Fruit fly (Drosophila melanogaster) whole organism, embryonic: ENCODE results near the gene pyd.

Experiments used
- BEAF-32 ChIP-seq: fragments of 200-800 bp; sonication (Bioruptor generic); optimal IDR thresholded peaks from 3 replicates; lab custom pipeline; 2017; ENCODE audit warnings: missing biosample characterization, missing genetic modification characterization, mild to moderate bottlenecking, moderate library complexity, missing genetic modification reagents
- Bdp1 ChIP-seq: fragments of 200-800 bp; sonication (Bioruptor generic); optimal IDR thresholded peaks from 3 replicates; lab custom pipeline; 2016; ENCODE audit warnings: missing biosample characterization, missing genetic modification characterization
- Blimp-1 ChIP-seq: fragments of 200-800 bp; sonication (Bioruptor generic); optimal IDR thresholded peaks from 3 replicates; lab custom pipeline; 2018; ENCODE audit warnings: missing biosample characterization, missing genetic modification characterization, mild to moderate bottlenecking, moderate library complexity, missing genetic modification reagents
- CG10274 ChIP-seq: fragments of 200-800 bp; sonication (Bioruptor generic); optimal IDR thresholded peaks from 3 replicates; lab custom pipeline; 2017; ENCODE audit warnings: missing biosample characterization, mild to moderate bottlenecking, missing genetic modification characterization
- CG10366 ChIP-seq: fragments of 200-800 bp; sonication (Bioruptor generic); IDR thresholded peaks from 2 replicates; pipeline ENCODE4 v1.3.6; 2022; ENCODE audit warnings: missing biosample characterization, missing genetic modification characterization
- CG10462 ChIP-seq: fragments of 200-800 bp; sonication (Bioruptor generic); optimal IDR thresholded peaks from 2 replicates; lab custom pipeline; 2016; ENCODE audit warnings: missing biosample characterization, missing genetic modification characterization
- CG13894 ChIP-seq: fragments of 200-800 bp; sonication (Bioruptor generic); optimal IDR thresholded peaks from 3 replicates; lab custom pipeline; 2018; ENCODE audit warnings: missing biosample characterization, mild to moderate bottlenecking, missing genetic modification characterization, moderate library complexity
- CG14965 ChIP-seq: fragments of 200-800 bp; sonication (Bioruptor generic); optimal IDR thresholded peaks from 2 replicates; lab custom pipeline; 2016; ENCODE audit warnings: missing biosample characterization, missing genetic modification characterization, borderline replicate concordance
- CG16813 ChIP-seq: fragments of 200-800 bp; sonication (Bioruptor generic); IDR thresholded peaks from 3 replicates; pipeline ENCODE4 v1.3.6; 2022; ENCODE audit warnings: missing biosample characterization, missing genetic modification characterization; ENCODE audit not compliant: partially characterized antibody
- CG16863 ChIP-seq: fragments of 200-800 bp; sonication (Bioruptor generic); optimal IDR thresholded peaks from 3 replicates; lab custom pipeline; 2016; ENCODE audit warnings: missing biosample characterization, missing genetic modification characterization
- CG17359 ChIP-seq: fragments of 200-800 bp; sonication (Bioruptor generic); optimal IDR thresholded peaks from 3 replicates; lab custom pipeline; 2018; ENCODE audit warnings: missing biosample characterization, mild to moderate bottlenecking, missing genetic modification characterization, moderate library complexity
- CG17802 ChIP-seq: fragments of 200-800 bp; sonication (Bioruptor generic); optimal IDR thresholded peaks from 2 replicates; lab custom pipeline; 2018; ENCODE audit warnings: missing biosample characterization, mild to moderate bottlenecking, missing genetic modification characterization, moderate library complexity
- CG42726 ChIP-seq: fragments of 200-800 bp; sonication (Bioruptor generic); IDR thresholded peaks from 2 replicates; pipeline ENCODE4 v1.3.6; 2022; ENCODE audit warnings: missing biosample characterization, missing genetic modification characterization; ENCODE audit not compliant: partially characterized antibody
- CG4404 ChIP-seq: fragments of 200-800 bp; sonication (Bioruptor generic); IDR thresholded peaks from 2 replicates; pipeline ENCODE4 v1.3.6; 2022; ENCODE audit warnings: missing biosample characterization, missing genetic modification characterization
- CG6791 ChIP-seq: fragments of 200-800 bp; sonication (Bioruptor generic); IDR thresholded peaks from 3 replicates; pipeline ENCODE4 v1.3.6; 2022; ENCODE audit warnings: missing biosample characterization, missing genetic modification characterization; ENCODE audit not compliant: partially characterized antibody
- CG7357 ChIP-seq: fragments of 200-800 bp; sonication (Bioruptor generic); IDR thresholded peaks from 3 replicates; pipeline ENCODE4 v1.3.6; 2022; ENCODE audit warnings: missing biosample characterization, missing genetic modification characterization
- CG7556 ChIP-seq: fragments of 200-800 bp; sonication (Bioruptor generic); optimal IDR thresholded peaks from 2 replicates; lab custom pipeline; 2017; ENCODE audit warnings: missing biosample characterization, mild to moderate bottlenecking, missing genetic modification characterization
- CG7963 ChIP-seq: fragments of 200-800 bp; sonication (Bioruptor generic); IDR thresholded peaks from 3 replicates; pipeline ENCODE4 v1.3.6; 2022; ENCODE audit warnings: missing biosample characterization, missing genetic modification characterization; ENCODE audit not compliant: partially characterized antibody
- CG8281 ChIP-seq: fragments of 200-800 bp; sonication (Bioruptor generic); optimal IDR thresholded peaks from 2 replicates; lab custom pipeline; 2018; ENCODE audit warnings: missing biosample characterization, mild to moderate bottlenecking, missing genetic modification characterization, moderate library complexity
- CG8290 ChIP-seq, 3 experiments: fragments of 200-800 bp; sonication (Bioruptor generic); optimal IDR thresholded peaks; 2 replicates each; lab custom pipeline; 2016 to 2019; ENCODE audit warnings: missing biosample characterization in 3 of 3, missing genetic modification characterization in 3 of 3, mild to moderate bottlenecking in 2 of 3, moderate library complexity in 1 of 3
- CTCF ChIP-seq: fragments of 200-800 bp; sonication (Bioruptor generic); optimal IDR thresholded peaks from 2 replicates; lab custom pipeline; 2017; ENCODE audit warnings: missing biosample characterization, mild to moderate bottlenecking, missing genetic modification characterization, moderate library complexity
- Doc3 ChIP-seq: fragments of 200-800 bp; sonication (Bioruptor generic); IDR thresholded peaks from 3 replicates; pipeline ENCODE4 v1.3.6; 2022; ENCODE audit warnings: missing biosample characterization, missing genetic modification characterization; ENCODE audit not compliant: partially characterized antibody
- Ets65A ChIP-seq: fragments of 200-800 bp; sonication (Bioruptor generic); peaks from one replicate; lab custom pipeline; 2016; ENCODE audit warnings: missing biosample characterization, missing genetic modification characterization
- Pdp1 ChIP-seq, 2 experiments: fragments of 200-800 bp; sonication (Bioruptor generic); optimal IDR thresholded peaks; 3 replicates each; lab custom pipeline; 2016; ENCODE audit warnings: missing biosample characterization in 2 of 2, missing genetic modification characterization in 2 of 2, mild to moderate bottlenecking in 1 of 2, moderate library complexity in 1 of 2
- Scr ChIP-seq: fragments of 200-800 bp; sonication (Bioruptor generic); IDR thresholded peaks from 2 replicates; pipeline ENCODE4 v1.3.6; 2022; ENCODE audit warnings: missing biosample characterization, missing genetic modification characterization; ENCODE audit not compliant: partially characterized antibody
- Six4 ChIP-seq: fragments of 200-800 bp; sonication (Bioruptor generic); optimal IDR thresholded peaks from 2 replicates; lab custom pipeline; 2016; ENCODE audit warnings: missing biosample characterization, missing genetic modification characterization
- Sox102F ChIP-seq: fragments of 200-800 bp; sonication (Bioruptor generic); optimal IDR thresholded peaks from 2 replicates; lab custom pipeline; 2018; ENCODE audit warnings: missing biosample characterization, mild to moderate bottlenecking, missing genetic modification characterization, moderate library complexity
- amos ChIP-seq: fragments of 200-800 bp; sonication (Bioruptor generic); IDR thresholded peaks from 2 replicates; pipeline ENCODE4 v1.3.6; 2022; ENCODE audit warnings: missing biosample characterization, missing genetic modification characterization; ENCODE audit not compliant: partially characterized antibody
- ci ChIP-seq: fragments of 200-800 bp; sonication (Bioruptor generic); IDR thresholded peaks from 3 replicates; pipeline ENCODE4 v1.3.6; 2022; ENCODE audit warnings: missing biosample characterization, missing genetic modification characterization
- eve ChIP-seq, 2 experiments: fragments of >200 bp; optimal IDR thresholded peaks; 2 replicates each; lab custom pipeline; 2017; ENCODE audit warnings: missing biosample characterization in 2 of 2, missing genetic modification characterization in 2 of 2
- gce ChIP-seq: fragments of 200-800 bp; sonication (Bioruptor generic); IDR thresholded peaks from 3 replicates; pipeline ENCODE4 v1.3.6; 2022; ENCODE audit warnings: missing biosample characterization, missing genetic modification characterization
- gem ChIP-seq: fragments of 200-800 bp; sonication (Bioruptor generic); optimal IDR thresholded peaks from 2 replicates; lab custom pipeline; 2019; ENCODE audit warnings: missing biosample characterization, mild to moderate bottlenecking, missing genetic modification characterization, moderate library complexity
- kni ChIP-seq: fragments of 200-800 bp; sonication (Bioruptor generic); optimal IDR thresholded peaks from 3 replicates; lab custom pipeline; 2017; ENCODE audit warnings: mild to moderate bottlenecking, missing biosample characterization, missing genetic modification reagents, missing genetic modification characterization
- knrl ChIP-seq: fragments of 200-800 bp; sonication (Bioruptor generic); IDR thresholded peaks from 3 replicates; pipeline ENCODE4 v1.3.6; 2022; ENCODE audit warnings: missing biosample characterization, missing genetic modification characterization; ENCODE audit not compliant: partially characterized antibody
- luna ChIP-seq: fragments of 200-800 bp; sonication (Bioruptor generic); optimal IDR thresholded peaks from 2 replicates; lab custom pipeline; 2016; ENCODE audit warnings: missing biosample characterization, missing genetic modification characterization
- mld ChIP-seq: fragments of 200-800 bp; sonication (Bioruptor generic); IDR thresholded peaks from 3 replicates; pipeline ENCODE4 v1.3.6; 2022; ENCODE audit warnings: missing biosample characterization, missing genetic modification characterization; ENCODE audit not compliant: partially characterized antibody
- nerfin-2 ChIP-seq: fragments of 200-800 bp; sonication (Bioruptor generic); IDR thresholded peaks from 2 replicates; pipeline ENCODE4 v1.3.6; 2022; ENCODE audit warnings: missing biosample characterization, missing genetic modification characterization; ENCODE audit not compliant: partially characterized antibody
- peb ChIP-seq: fragments of 200-800 bp; sonication (Bioruptor generic); IDR thresholded peaks from 2 replicates; pipeline ENCODE4 v1.3.6; 2022; ENCODE audit warnings: missing biosample characterization, missing genetic modification characterization
- rib ChIP-seq: fragments of 200-800 bp; sonication (Bioruptor generic); IDR thresholded peaks from 2 replicates; pipeline ENCODE4 v1.3.6; 2022; ENCODE audit warnings: missing biosample characterization, missing genetic modification characterization
- sens ChIP-seq: fragments of 200-800 bp; sonication (Bioruptor generic); peaks from one replicate; lab custom pipeline; 2016; ENCODE audit warnings: missing biosample characterization, missing genetic modification characterization
- so ChIP-seq: fragments of 200-800 bp; sonication (Bioruptor generic); IDR thresholded peaks from 3 replicates; pipeline ENCODE4 v1.3.6; 2022; ENCODE audit warnings: missing biosample characterization, missing genetic modification characterization
- tap ChIP-seq: fragments of 200-800 bp; optimal IDR thresholded peaks from 3 replicates; lab custom pipeline; 2019; ENCODE audit warnings: missing biosample characterization, mild to moderate bottlenecking, missing genetic modification characterization, moderate library complexity
- trem ChIP-seq: fragments of 200-800 bp; optimal IDR thresholded peaks from 3 replicates; lab custom pipeline; 2019; ENCODE audit warnings: missing biosample characterization, mild to moderate bottlenecking, missing genetic modification characterization, moderate library complexity
- trh ChIP-seq: fragments of 200-800 bp; sonication (Bioruptor generic); optimal IDR thresholded peaks from 2 replicates; lab custom pipeline; 2016; ENCODE audit warnings: missing biosample characterization, missing genetic modification characterization
- vvl ChIP-seq: fragments of 200-800 bp; sonication (Bioruptor generic); IDR thresholded peaks from 2 replicates; pipeline ENCODE4 v1.3.6; 2022; ENCODE audit warnings: missing biosample characterization, missing genetic modification characterization

Gene pyd

DNA sequence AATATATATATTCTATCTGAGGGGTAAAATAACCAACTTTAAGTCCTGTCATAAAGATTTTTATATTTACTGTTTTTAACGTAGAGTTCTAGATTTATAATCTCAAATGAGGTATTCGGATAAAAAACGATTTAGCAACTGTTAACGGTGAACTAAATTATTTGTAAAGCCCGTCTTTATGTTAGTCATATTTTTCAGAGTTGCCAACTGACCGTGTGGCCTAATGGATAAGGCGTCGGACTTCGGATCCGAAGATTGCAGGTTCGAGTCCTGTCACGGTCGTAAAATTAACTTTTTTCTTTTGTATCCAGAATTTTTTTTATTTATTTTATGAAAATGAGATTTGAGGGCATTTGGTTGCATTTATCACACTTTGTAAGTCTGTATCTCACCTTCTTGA is 70.0 kb downstream of the pyd start:
- TF ChIP-seq knrl, result 0 out of 3 replicates have a peak, but pooled peaks have one; percentile 15
- peak; percentile 79; the same call in 1 of the 2 replicates for TF ChIP-seq amos
- TF ChIP-seq CG8281, result no peak
- no peak for TF ChIP-seq CG7556 (GFP tag; lab: Kevin White, UChicago)
- peak in 1 of 2 experiments; percentile 5 for TF ChIP-seq eve (GFP tag; optimal IDR thresholded peaks at IDR 0.05; lab: Kevin White, UChicago)
- TF ChIP-seq sens (GFP tag; lab: Kevin White, UChicago), result peak; percentile 8
- TF ChIP-seq CG13894 (tag; lab: Kevin White, UChicago), result peak; percentile 68
- peak; percentile 47; the same call in 1 of the 3 replicates for TF ChIP-seq mld
- TF ChIP-seq CG7963 (GFP tag; lab: Robert Waterston, UW), result peak; percentile 5; the same call in 1 of the 3 replicates
- TF ChIP-seq luna (GFP tag; lab: Kevin White, UChicago), result no peak
- peak; percentile 93 for TF ChIP-seq CG8290 (GFP tag; optimal IDR thresholded peaks at IDR 0.05; lab: Kevin White, UChicago)
- TF ChIP-seq CG8290 (tag; optimal IDR thresholded peaks at IDR 0.05; lab: Kevin White, UChicago), result peak in 1 of 2 experiments; percentile 80
- TF ChIP-seq CG6791 (GFP tag; lab: Robert Waterston, UW), result peak; percentile 84
- peak; percentile 53 for TF ChIP-seq Scr (GFP tag; lab: Robert Waterston, UW)
- peak; percentile 97 for TF ChIP-seq Bdp1 (GFP tag; lab: Kevin White, UChicago)
- peak; percentile 44; the same call in 1 of the 2 replicates for TF ChIP-seq nerfin-2 (GFP tag; lab: Robert Waterston, UW)
- TF ChIP-seq CG17802 (tag; lab: Kevin White, UChicago), result no peak
- TF ChIP-seq CG42726 (GFP tag; lab: Robert Waterston, UW), result peak; percentile 54; the same call in 1 of the 2 replicates
- TF ChIP-seq CG16813 (GFP tag; lab: Robert Waterston, UW), result peak; percentile 71

DNA sequence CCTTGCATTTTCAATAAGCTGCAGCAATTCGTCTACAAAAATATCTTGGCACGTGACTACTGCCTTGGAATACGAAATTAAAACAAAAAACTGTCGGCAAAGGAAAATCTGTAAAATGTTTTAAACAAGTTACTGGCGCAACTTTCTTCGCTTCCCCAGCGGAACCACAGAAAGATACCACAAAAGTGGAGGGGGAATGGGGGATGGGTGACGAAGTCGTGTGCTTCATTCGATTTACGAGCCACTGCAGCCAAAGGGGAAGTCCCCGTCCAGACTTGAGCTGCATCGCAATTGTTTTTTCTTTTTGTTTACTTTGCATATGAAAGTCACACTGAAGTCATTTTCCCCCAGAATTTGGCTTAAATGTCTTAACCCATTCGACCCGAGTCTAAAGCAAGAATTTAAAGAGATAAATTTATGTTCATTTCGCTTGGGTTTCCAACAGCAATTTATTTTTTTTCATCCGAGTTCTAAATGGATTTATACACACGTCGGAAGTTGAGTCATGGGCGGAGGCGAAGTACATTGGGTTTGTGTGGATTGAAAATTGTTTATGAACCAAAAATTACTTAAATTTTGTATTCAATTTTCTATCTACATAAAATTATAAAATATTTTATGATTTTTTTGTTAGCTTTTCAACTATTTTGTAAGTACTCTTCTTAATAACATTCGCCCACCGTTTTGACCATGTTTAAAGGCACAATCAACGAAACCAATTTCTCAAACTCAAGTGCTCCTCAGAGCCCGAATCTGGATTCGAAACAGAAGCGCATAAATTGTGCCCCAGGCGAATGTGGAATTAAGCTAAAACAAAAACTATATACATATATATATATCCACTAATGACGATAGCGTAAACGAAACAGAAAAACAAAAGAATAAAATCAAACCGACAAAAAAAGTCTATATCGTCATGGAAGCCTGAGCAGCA is 71.3 kb downstream of the pyd start:
- TF ChIP-seq CG10462 (GFP tag; lab: Kevin White, UChicago), result no peak
- TF ChIP-seq rib (GFP tag; lab: Robert Waterston, UW), result no peak
- peak; percentile 84 for TF ChIP-seq kni (GFP tag; lab: Kevin White, UChicago)
- TF ChIP-seq CG10274 (GFP tag; lab: Kevin White, UChicago), result no peak
- TF ChIP-seq vvl (GFP tag; lab: Robert Waterston, UW), result peak; percentile 23; the same call in 1 of the 2 replicates
- TF ChIP-seq Pdp1 (GFP tag; optimal IDR thresholded peaks at IDR 0.05; lab: Kevin White, UChicago), result no peak
- TF ChIP-seq CG6791 (GFP tag; lab: Robert Waterston, UW), result 0 out of 3 replicates have a peak, but pooled peaks have one; percentile 9
- peak; percentile 55 for TF ChIP-seq Blimp-1 (GFP tag; lab: Kevin White, UChicago)
- TF ChIP-seq Doc3 (GFP tag; lab: Robert Waterston, UW), result no peak
- peak; percentile 40 for TF ChIP-seq Ets65A (GFP tag; lab: Kevin White, UChicago)
- 0 out of 3 replicates have a peak, but pooled peaks have one; percentile 24 for TF ChIP-seq ci (GFP tag; lab: Robert Waterston, UW)
- TF ChIP-seq gce, result 0 out of 3 replicates have a peak, but pooled peaks have one; percentile 11
- TF ChIP-seq so (GFP tag; lab: Robert Waterston, UW), result no peak
- TF ChIP-seq, all 482 proteins: peak for 7

DNA sequence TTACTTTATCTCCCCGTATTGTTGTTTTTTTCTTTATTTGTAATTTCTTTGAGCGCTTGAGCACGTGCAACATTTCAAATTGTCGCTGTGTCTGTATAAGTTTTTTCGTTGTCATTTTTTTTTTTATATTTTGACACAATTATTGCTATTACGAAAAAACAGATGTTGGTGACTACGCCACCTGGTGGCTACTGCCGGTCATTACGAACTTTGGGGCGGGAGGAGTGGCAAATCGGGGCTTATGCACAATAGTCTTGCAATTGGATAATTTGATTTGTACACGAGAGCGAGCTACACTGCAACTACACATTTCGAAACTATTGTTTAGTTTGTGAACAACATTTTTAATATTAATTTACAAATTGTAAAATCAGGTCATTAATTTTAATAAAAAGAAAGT is 72.4 kb downstream of the pyd start:
- TF ChIP-seq CG10366, result no peak
- TF ChIP-seq peb (GFP tag; lab: Robert Waterston, UW), result no peak
- TF ChIP-seq CG17359 (tag; lab: Kevin White, UChicago), result no peak
- peak; percentile 6 for TF ChIP-seq gem (tag; lab: Kevin White, UChicago)
- TF ChIP-seq CG7357 (GFP tag; lab: Robert Waterston, UW), result no peak
- no peak for TF ChIP-seq tap (tag; lab: Kevin White, UChicago)
- no peak for TF ChIP-seq trem (tag; lab: Kevin White, UChicago)
- TF ChIP-seq trh, result no peak
- no peak for TF ChIP-seq BEAF-32 (GFP tag; lab: Kevin White, UChicago)
- peak; percentile 18 for TF ChIP-seq Sox102F
- TF ChIP-seq CTCF, result peak; percentile 73
- no peak for TF ChIP-seq CG4404
- TF ChIP-seq CG16863 (GFP tag; lab: Kevin White, UChicago), result no peak
- TF ChIP-seq Six4, result no peak
- no peak for TF ChIP-seq CG14965 (GFP tag; lab: Kevin White, UChicago)
- TF ChIP-seq, all 482 proteins: peak for 3
